Worm (Caenorhabditis elegans) whole organism, young adult: Measurements from ENCODE around the gene oig-3.

Experiments
- B0261.1 ChIP-seq: sonication (generic microtip); optimal IDR thresholded peaks from 2 replicates; lab custom pipeline; 2016; ENCODE audit warnings: mild to moderate bottlenecking, missing genetic modification characterization, moderate library complexity, missing compliant biosample characterization
- F22D6.2 ChIP-seq: sonication (generic microtip); optimal IDR thresholded peaks from 2 replicates; lab custom pipeline; 2016; ENCODE audit warnings: mild to moderate bottlenecking, missing genetic modification characterization, missing compliant biosample characterization
- F23B12.7 ChIP-seq: sonication (generic microtip); optimal IDR thresholded peaks from 2 replicates; lab custom pipeline; 2017; ENCODE audit warnings: missing genetic modification characterization, mild to moderate bottlenecking, missing compliant biosample characterization, antibody characterized with exemption, moderate library complexity; ENCODE audit not compliant: insufficient read depth
- F39B2.1 ChIP-seq: fragments of 200-800 bp; sonication (Bioruptor generic); IDR thresholded peaks from 2 replicates; pipeline ENCODE4 v1.3.6; 2022; ENCODE audit warnings: missing genetic modification reagents, missing genetic modification characterization, missing compliant biosample characterization
- F55B11.4 ChIP-seq: sonication (generic microtip); optimal IDR thresholded peaks from 2 replicates; lab custom pipeline; 2016; ENCODE audit warnings: missing compliant biosample characterization, missing genetic modification characterization, borderline replicate concordance; ENCODE audit not compliant: insufficient read depth
- F57A8.1 ChIP-seq: fragments of 200-800 bp; sonication (Bioruptor generic); optimal IDR thresholded peaks from 2 replicates; lab custom pipeline; 2018; ENCODE audit warnings: mild to moderate bottlenecking, missing genetic modification characterization, moderate library complexity, missing compliant biosample characterization
- K11D2.4 ChIP-seq: fragments of 200-800 bp; sonication (Bioruptor generic); IDR thresholded peaks from 2 replicates; pipeline ENCODE4 v1.3.6; 2022; ENCODE audit warnings: missing genetic modification reagents, missing genetic modification characterization, missing compliant biosample characterization
- Y67H2A.10 ChIP-seq: fragments of 200-800 bp; sonication (Bioruptor generic); conservative IDR thresholded peaks from 2 replicates; pipeline ENCODE4 v1.3.6; 2022; ENCODE audit warnings: missing genetic modification reagents, missing genetic modification characterization, missing compliant biosample characterization
- ZK185.1 ChIP-seq: sonication (generic microtip); optimal IDR thresholded peaks from 2 replicates; lab custom pipeline; 2016; ENCODE audit warnings: mild to moderate bottlenecking, missing genetic modification characterization, missing compliant biosample characterization; ENCODE audit not compliant: poor library complexity, severe bottlenecking
- akir-1 ChIP-seq: fragments of 200-800 bp; sonication (Bioruptor generic); optimal IDR thresholded peaks from 2 replicates; lab custom pipeline; 2018; ENCODE audit warnings: mild to moderate bottlenecking, missing genetic modification characterization, moderate library complexity, missing compliant biosample characterization
- atf-7 ChIP-seq: sonication (generic microtip); optimal IDR thresholded peaks from 2 replicates; lab custom pipeline; 2017; ENCODE audit warnings: mild to moderate bottlenecking, missing genetic modification characterization, missing compliant biosample characterization
- attf-5 ChIP-seq: fragments of 200-800 bp; sonication (Bioruptor generic); optimal IDR thresholded peaks from 2 replicates; lab custom pipeline; 2018; ENCODE audit warnings: mild to moderate bottlenecking, missing genetic modification characterization, missing compliant biosample characterization
- bed-1 ChIP-seq: fragments of 200-800 bp; sonication (Bioruptor generic); IDR thresholded peaks from 2 replicates; pipeline ENCODE4 v1.3.6; 2022; ENCODE audit warnings: missing genetic modification reagents, missing genetic modification characterization, missing compliant biosample characterization
- ccch-3 ChIP-seq: fragments of 200-800 bp; sonication (Bioruptor generic); optimal IDR thresholded peaks from 2 replicates; lab custom pipeline; 2018; ENCODE audit warnings: mild to moderate bottlenecking, missing genetic modification characterization, missing compliant biosample characterization
- cebp-1 ChIP-seq, 2 experiments: fragments of 200-800 bp in 1 of 2; sonication (Bioruptor generic) in 1 of 2; sonication (generic microtip) in 1 of 2; IDR thresholded peaks in 1 of 2; optimal IDR thresholded peaks in 1 of 2; 2 replicates each; pipeline versions ENCODE4 v1.3.6 to Lab custom; 2017 to 2022; ENCODE audit warnings: missing compliant biosample characterization in 2 of 2, missing genetic modification characterization in 2 of 2, mild to moderate bottlenecking in 1 of 2, missing genetic modification reagents in 1 of 2, moderate library complexity in 1 of 2
- dox-1 ChIP-seq: fragments of 200-800 bp; sonication (Bioruptor generic); IDR thresholded peaks from 2 replicates; pipeline ENCODE4 v1.3.6; 2022; ENCODE audit warnings: missing genetic modification reagents, missing genetic modification characterization, missing compliant biosample characterization
- dpff-1 ChIP-seq: sonication (generic microtip); optimal IDR thresholded peaks from 2 replicates; lab custom pipeline; 2017; ENCODE audit warnings: mild to moderate bottlenecking, missing genetic modification characterization, missing compliant biosample characterization
- dpl-1 ChIP-seq: fragments of 150-350 bp; optimal IDR thresholded peaks from 2 replicates; lab custom pipeline; 2014; ENCODE audit warnings: missing biosample characterization, missing genetic modification reagents, missing genetic modification characterization
- efl-1 ChIP-seq: fragments of 150-350 bp; optimal IDR thresholded peaks from 2 replicates; lab custom pipeline; 2014; ENCODE audit warnings: missing biosample characterization, missing genetic modification reagents, missing genetic modification characterization
- egrh-3 ChIP-seq: fragments of 200-800 bp; sonication (Bioruptor generic); IDR thresholded peaks from 2 replicates; pipeline ENCODE4 v1.3.6; 2022; ENCODE audit warnings: missing genetic modification reagents, missing genetic modification characterization, missing compliant biosample characterization
- ekl-4 ChIP-seq: fragments of 200-800 bp; sonication (Bioruptor generic); IDR thresholded peaks from 2 replicates; pipeline ENCODE4 v1.3.6; 2022; ENCODE audit warnings: missing genetic modification reagents, missing genetic modification characterization, missing compliant biosample characterization
- fkh-3 ChIP-seq: sonication (generic microtip); optimal IDR thresholded peaks from 2 replicates; lab custom pipeline; 2016; ENCODE audit warnings: mild to moderate bottlenecking, missing genetic modification characterization, missing compliant biosample characterization
- hsf-1 ChIP-seq: fragments of 200-800 bp; sonication (Bioruptor generic); IDR thresholded peaks from 2 replicates; pipeline ENCODE4 v1.3.6; 2022; ENCODE audit warnings: missing genetic modification reagents, missing genetic modification characterization, missing compliant biosample characterization
- lin-35 ChIP-seq, 3 experiments: fragments of 150-350 bp in 2 of 3; sonication (generic microtip) in 1 of 3; optimal IDR thresholded peaks; 2 replicates each; lab custom pipeline; 2014 to 2018; ENCODE audit warnings: missing biosample characterization in 3 of 3, missing genetic modification characterization in 3 of 3, missing genetic modification reagents in 3 of 3
- lin-54 ChIP-seq: fragments of 200-800 bp; sonication (Bioruptor generic); optimal IDR thresholded peaks from 2 replicates; lab custom pipeline; 2018; ENCODE audit warnings: mild to moderate bottlenecking, missing genetic modification characterization, missing compliant biosample characterization
- lir-1 ChIP-seq: fragments of 200-800 bp; sonication (Bioruptor generic); conservative IDR thresholded peaks from 2 replicates; pipeline ENCODE4 v1.3.6; 2022; ENCODE audit warnings: missing genetic modification reagents, missing genetic modification characterization, missing compliant biosample characterization
- lsl-1 ChIP-seq: fragments of 200-800 bp; sonication (Bioruptor generic); optimal IDR thresholded peaks from 2 replicates; lab custom pipeline; 2018; ENCODE audit warnings: mild to moderate bottlenecking, missing genetic modification characterization, moderate library complexity, missing compliant biosample characterization
- madf-3 ChIP-seq: fragments of 200-800 bp; sonication (Bioruptor generic); IDR thresholded peaks from 2 replicates; pipeline ENCODE4 v1.3.6; 2022; ENCODE audit warnings: missing genetic modification reagents, missing genetic modification characterization, missing compliant biosample characterization
- madf-8 ChIP-seq: fragments of 200-800 bp; sonication (Bioruptor generic); conservative IDR thresholded peaks from 2 replicates; pipeline ENCODE4 v1.3.6; 2022; ENCODE audit warnings: missing genetic modification reagents, missing genetic modification characterization, missing compliant biosample characterization
- mcd-1 ChIP-seq: fragments of 200-800 bp; sonication (Bioruptor generic); IDR thresholded peaks from 2 replicates; pipeline ENCODE4 v1.3.6; 2022; ENCODE audit warnings: missing genetic modification reagents, missing genetic modification characterization, missing compliant biosample characterization
- nhr-80 ChIP-seq: sonication (generic microtip); optimal IDR thresholded peaks from 2 replicates; lab custom pipeline; 2016; ENCODE audit warnings: missing genetic modification characterization, missing compliant biosample characterization
- rpc-1 ChIP-seq, 2 experiments: fragments of 150-350 bp in 1 of 2; sonication (generic microtip) in 1 of 2; optimal IDR thresholded peaks; 2 replicates each; lab custom pipeline; 2014 to 2018; ENCODE audit warnings: missing biosample characterization in 1 of 2, missing genetic modification characterization in 1 of 2, missing genetic modification reagents in 1 of 2, missing genotype in 1 of 2
- snpc-1.1 ChIP-seq: sonication (generic microtip); optimal IDR thresholded peaks from 2 replicates; lab custom pipeline; 2017; ENCODE audit warnings: missing genetic modification characterization, mild to moderate bottlenecking, missing compliant biosample characterization, antibody characterized with exemption, moderate library complexity, missing genotype, missing genetic modification reagents; ENCODE audit not compliant: insufficient read depth
- snpc-3.4 ChIP-seq: sonication (generic microtip); optimal IDR thresholded peaks from 2 replicates; lab custom pipeline; 2017; ENCODE audit warnings: missing genetic modification characterization, mild to moderate bottlenecking, missing compliant biosample characterization, antibody characterized with exemption, moderate library complexity, missing genotype, missing genetic modification reagents
- sptf-2 ChIP-seq: fragments of 200-800 bp; sonication (Bioruptor generic); optimal IDR thresholded peaks from 2 replicates; lab custom pipeline; 2018; ENCODE audit warnings: mild to moderate bottlenecking, missing genetic modification characterization, missing compliant biosample characterization
- tbx-9 ChIP-seq: sonication (generic microtip); optimal IDR thresholded peaks from 2 replicates; lab custom pipeline; 2016; ENCODE audit warnings: borderline replicate concordance, missing genetic modification characterization, inconsistent platforms, missing compliant biosample characterization
- xnd-1 ChIP-seq: sonication (generic microtip); optimal IDR thresholded peaks from 2 replicates; lab custom pipeline; 2016; ENCODE audit warnings: missing genotype, missing genetic modification reagents, missing genetic modification characterization, missing compliant biosample characterization
- ztf-25 ChIP-seq: fragments of 200-800 bp; sonication (Bioruptor generic); IDR thresholded peaks from 2 replicates; pipeline ENCODE4 v1.3.6; 2022; ENCODE audit warnings: missing genetic modification reagents, missing genetic modification characterization, missing compliant biosample characterization

Gene oig-3

DNA sequence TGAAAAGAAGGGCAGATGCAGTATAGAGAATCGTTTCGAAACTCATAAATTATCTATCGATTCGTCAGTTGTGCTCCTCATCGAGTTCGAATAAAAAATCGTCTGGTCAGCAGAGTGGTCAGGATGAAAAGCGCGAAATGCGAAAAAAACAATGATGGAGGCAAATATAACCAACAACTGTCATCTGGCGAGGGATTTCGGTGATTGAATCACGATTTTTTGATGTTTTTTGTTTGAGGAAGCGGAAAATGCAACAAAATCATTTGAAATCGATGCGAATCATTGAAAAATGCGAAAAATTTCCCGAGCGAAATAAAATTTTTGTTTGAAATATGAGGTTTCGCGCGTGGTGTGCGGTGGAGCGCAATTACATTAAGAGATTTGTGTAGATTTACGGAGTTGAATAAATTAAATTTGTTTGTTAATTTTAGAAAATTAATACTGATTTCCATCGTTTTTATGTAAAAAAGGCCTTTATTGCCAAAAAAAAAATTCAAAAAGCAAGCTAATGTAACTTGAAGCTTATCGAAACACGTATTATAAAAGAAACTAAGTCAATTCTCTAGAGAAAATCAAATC, 4.8 kb downstream of the oig-3 start, which contains the start of gene unc-61 (continued):
- TF ChIP-seq cebp-1 (GFP tag; IDR thresholded peaks at IDR 0.05; lab: Robert Waterston, UW) = no peak
- no peak for TF ChIP-seq cebp-1 (tag; optimal IDR thresholded peaks at IDR 0.05; lab: Kevin White, UChicago)
- TF ChIP-seq madf-3 (GFP tag; lab: Robert Waterston, UW) = no peak
- TF ChIP-seq B0261.1 (tag; lab: Kevin White, UChicago) = no peak
- no peak for TF ChIP-seq egrh-3 (GFP tag; lab: Robert Waterston, UW)
- no peak for TF ChIP-seq sptf-2 (GFP tag; lab: Kevin White, UChicago)
- TF ChIP-seq atf-7 (tag; lab: Kevin White, UChicago) = no peak
- no peak for TF ChIP-seq nhr-80 (tag; lab: Kevin White, UChicago)
- peak; percentile 5 for TF ChIP-seq snpc-3.4 (tag; lab: Kevin White, UChicago)
- peak; percentile 35 for TF ChIP-seq lin-54 (GFP tag; lab: Kevin White, UChicago)
- peak; percentile 79 for TF ChIP-seq mcd-1 (GFP tag; lab: Robert Waterston, UW)
- peak; percentile 78 for TF ChIP-seq efl-1 (GFP tag; lab: Kevin White, UChicago)
- no peak for TF ChIP-seq K11D2.4 (GFP tag; lab: Robert Waterston, UW)
- no peak for TF ChIP-seq ekl-4 (GFP tag; lab: Robert Waterston, UW)
- peak; percentile 41 for TF ChIP-seq dpl-1 (GFP tag; lab: Kevin White, UChicago)
- TF ChIP-seq madf-8 (GFP tag; lab: Robert Waterston, UW) = no peak
- no peak for TF ChIP-seq lir-1 (GFP tag; lab: Robert Waterston, UW)
- TF ChIP-seq F23B12.7 (tag; lab: Kevin White, UChicago) = no peak
- TF ChIP-seq rpc-1 (optimal IDR thresholded peaks at IDR 0.05; lab: Kevin White, UChicago) = no peak
- TF ChIP-seq rpc-1 (tag; optimal IDR thresholded peaks at IDR 0.05; lab: Kevin White, UChicago) = no peak
- no peak for TF ChIP-seq ccch-3 (GFP tag; lab: Kevin White, UChicago)
- no peak for TF ChIP-seq Y67H2A.10
- no peak for TF ChIP-seq dpff-1 (tag; lab: Kevin White, UChicago)
- no peak for TF ChIP-seq F55B11.4
- TF ChIP-seq xnd-1 = no peak
- TF ChIP-seq hsf-1 = no peak
- no peak for TF ChIP-seq F57A8.1
- TF ChIP-seq lin-35 (GFP tag; optimal IDR thresholded peaks at IDR 0.05; lab: Kevin White, UChicago) = peak in 1 of 3 experiments; percentile 72
- TF ChIP-seq tbx-9 (tag; lab: Kevin White, UChicago) = no peak
- TF ChIP-seq bed-1 (GFP tag; lab: Robert Waterston, UW) = no peak
- no peak for TF ChIP-seq ZK185.1
- no peak for TF ChIP-seq ztf-25 (GFP tag; lab: Robert Waterston, UW)
- no peak for TF ChIP-seq F22D6.2 (tag; lab: Kevin White, UChicago)
- TF ChIP-seq dox-1 (GFP tag; lab: Robert Waterston, UW) = no peak
- TF ChIP-seq attf-5 = no peak
- TF ChIP-seq lsl-1 (GFP tag; lab: Kevin White, UChicago) = peak; percentile 22
- no peak for TF ChIP-seq fkh-3 (tag; lab: Kevin White, UChicago)
- TF ChIP-seq F39B2.1 = no peak
- TF ChIP-seq snpc-1.1 (tag; lab: Kevin White, UChicago) = no peak
- no peak for TF ChIP-seq akir-1
